Worm (Caenorhabditis elegans): ENCODE measurements around the gene ZK938.1.

Gene ZK938.1

DNA sequence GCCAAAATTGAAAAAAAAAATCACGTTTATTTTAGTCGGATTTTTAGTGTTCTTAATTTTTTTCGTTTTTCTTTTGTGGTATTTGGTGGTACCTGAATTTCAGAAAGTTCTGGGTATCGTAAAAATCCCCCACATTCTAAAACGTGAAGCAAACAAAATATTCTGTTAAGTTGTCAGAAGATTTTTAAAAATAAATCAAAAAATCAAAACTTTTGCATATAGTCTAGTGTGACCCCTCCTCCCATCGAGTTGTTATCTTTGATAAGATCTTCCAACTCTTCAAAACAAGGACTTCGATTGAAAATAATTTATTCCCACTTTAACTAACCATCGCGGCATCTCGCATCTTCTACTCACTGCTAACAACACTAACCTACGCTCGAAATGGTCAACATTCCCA is at the start of gene ZK938.1:
ZK938.1 (plus strand) TSS at position 301 of the 400 bp plus-strand sequence.
- TF ChIP-seq hif-1 (tag; optimal IDR thresholded peaks at IDR 0.05): no peak
- TF ChIP-seq ztf-11 (tag; optimal IDR thresholded peaks at IDR 0.05): no peak
- TF ChIP-seq T20F7.1 (GFP tag; optimal IDR thresholded peaks at IDR 0.05): no peak
- TF ChIP-seq snpc-4 (tag; optimal IDR thresholded peaks at IDR 0.05): no peak
- no peak for TF ChIP-seq lin-1 (GFP tag; IDR thresholded peaks at IDR 0.05)
- TF ChIP-seq mxl-2 (GFP tag; conservative IDR thresholded peaks at IDR 0.05): no peak
- TF ChIP-seq pha-4 (GFP tag; IDR thresholded peaks at IDR 0.05): no peak
- no peak for TF ChIP-seq pha-4 (tag; optimal IDR thresholded peaks at IDR 0.05)
- no peak for TF ChIP-seq mdl-1 (tag; optimal IDR thresholded peaks at IDR 0.05)
- TF ChIP-seq Y5F2A.4 (GFP tag; optimal IDR thresholded peaks at IDR 0.05): no peak
- TF ChIP-seq ceh-20 (GFP tag; IDR thresholded peaks at IDR 0.05): no peak
- no peak for TF ChIP-seq zip-11 (GFP tag; IDR thresholded peaks at IDR 0.05)
- no peak for TF ChIP-seq saeg-2 (GFP tag; IDR thresholded peaks at IDR 0.05)
- TF ChIP-seq ceh-28 (tag; optimal IDR thresholded peaks at IDR 0.05): no peak
- TF ChIP-seq dmd-9 (GFP tag; IDR thresholded peaks at IDR 0.05): no peak
- TF ChIP-seq F37D6.2 (tag; optimal IDR thresholded peaks at IDR 0.05): no peak
- no peak for TF ChIP-seq daf-19 (GFP tag; conservative IDR thresholded peaks at IDR 0.05)

DNA sequence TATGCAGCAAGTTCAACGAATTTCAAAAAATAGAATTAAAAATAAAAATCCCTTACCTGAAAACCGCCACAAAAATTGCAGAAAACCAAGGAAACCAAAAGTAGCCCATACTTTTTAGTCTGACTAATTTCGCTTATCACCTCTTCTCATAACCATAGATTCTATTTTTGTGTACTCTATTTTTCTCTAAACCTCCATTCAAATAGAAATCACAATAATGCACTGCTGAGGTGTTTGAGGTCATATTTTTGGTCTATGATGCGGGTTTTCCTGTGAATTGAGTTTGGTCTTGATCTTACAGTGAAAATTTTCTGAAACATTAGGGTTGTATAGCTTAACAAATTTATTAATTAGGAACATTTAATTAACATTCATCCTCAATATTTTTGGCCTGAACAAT is 47.4 kb upstream of the ZK938.1 start, which contains the start of gene cyp-13A1:
cyp-13A1 (minus strand) TSS at position 156 of the 400 bp plus-strand sequence.
- no peak for TF ChIP-seq F49E8.2 (tag; optimal IDR thresholded peaks at IDR 0.05; ENCODE audit: borderline replicate concordance)
- TF ChIP-seq lin-15B (tag; optimal IDR thresholded peaks at IDR 0.05): no peak
- no peak for TF ChIP-seq ceh-28 (tag; optimal IDR thresholded peaks at IDR 0.05)
- TF ChIP-seq D1046.2 (GFP tag; IDR thresholded peaks at IDR 0.05): no peak
- TF ChIP-seq pqm-1 (tag; optimal IDR thresholded peaks at IDR 0.05): peak; percentile 27
- no peak for TF ChIP-seq nhr-111 (GFP tag; optimal IDR thresholded peaks at IDR 0.05)
- no peak for TF ChIP-seq lim-7 (GFP tag; IDR thresholded peaks at IDR 0.05)
- peak; percentile 15 for TF ChIP-seq nhr-102 (tag; optimal IDR thresholded peaks at IDR 0.05)
- no peak for TF ChIP-seq zfp-3 (GFP tag; conservative IDR thresholded peaks at IDR 0.05)
- TF ChIP-seq snpc-4 (tag; optimal IDR thresholded peaks at IDR 0.05): no peak
- TF ChIP-seq mes-2 (tag; optimal IDR thresholded peaks at IDR 0.05; ENCODE audit: poor library complexity, severe bottlenecking): no peak
- peak; percentile 27 for TF ChIP-seq nhr-77 (tag; optimal IDR thresholded peaks at IDR 0.05)
- no peak for TF ChIP-seq mdt-29 (GFP tag; IDR thresholded peaks at IDR 0.05)
- peak in 1 of 2 experiments; percentile 87 for TF ChIP-seq unc-62 (GFP tag; optimal IDR thresholded peaks at IDR 0.05 in 1 of 2)
- no peak for TF ChIP-seq unc-62 (tag; optimal IDR thresholded peaks at IDR 0.05)
- TF ChIP-seq ceh-20 (GFP tag; IDR thresholded peaks at IDR 0.05): no peak
- peak; percentile 6 for TF ChIP-seq dve-1 (tag; optimal IDR thresholded peaks at IDR 0.05; ENCODE audit: insufficient read depth)
- no peak for TF ChIP-seq nhr-41 (GFP tag; IDR thresholded peaks at IDR 0.05)
- no peak for TF ChIP-seq daf-12 (tag; optimal IDR thresholded peaks at IDR 0.05)
- no peak for TF ChIP-seq Y48G9A.11 (GFP tag; IDR thresholded peaks at IDR 0.05)
- TF ChIP-seq nhr-28 (tag; optimal IDR thresholded peaks at IDR 0.05): peak; percentile 64
- no peak for TF ChIP-seq lin-1 (GFP tag; IDR thresholded peaks at IDR 0.05)
- no peak for TF ChIP-seq lin-39 (tag; optimal IDR thresholded peaks at IDR 0.05)
- no peak for TF ChIP-seq mdl-1 (tag; optimal IDR thresholded peaks at IDR 0.05)
- no peak for TF ChIP-seq ztf-7 (tag; optimal IDR thresholded peaks at IDR 0.05)
- no peak for TF ChIP-seq dpl-1 (GFP tag; optimal IDR thresholded peaks at IDR 0.05)
- peak; percentile 67; the same call in 1 of the 2 replicates for TF ChIP-seq dmd-6 (GFP tag; IDR thresholded peaks at IDR 0.05)

ce11 chrII:9782337-9782736 is 46.9 kb upstream of the ZK938.1 start, which contains the start of gene T10B9.14:
T10B9.14 (minus strand) TSS chrII:9782437.
- no peak for TF ChIP-seq unc-62 (GFP tag; optimal IDR thresholded peaks at IDR 0.05 in 1 of 2)
- TF ChIP-seq unc-62 (tag; optimal IDR thresholded peaks at IDR 0.05): no peak
- no peak for TF ChIP-seq spr-3 (GFP tag; optimal IDR thresholded peaks at IDR 0.05)
- no peak for TF ChIP-seq hmg-1.1 (GFP tag; IDR thresholded peaks at IDR 0.05)
- no peak for TF ChIP-seq Y5F2A.4 (GFP tag; optimal IDR thresholded peaks at IDR 0.05)
- no peak for TF ChIP-seq zip-11 (GFP tag; IDR thresholded peaks at IDR 0.05)
- no peak for TF ChIP-seq nhr-6 (tag; optimal IDR thresholded peaks at IDR 0.05)
- TF ChIP-seq skn-1 (tag; optimal IDR thresholded peaks at IDR 0.05): no peak
- TF ChIP-seq mxl-3 (GFP tag; optimal IDR thresholded peaks at IDR 0.05): no peak
- no peak for TF ChIP-seq zfp-3 (GFP tag; conservative IDR thresholded peaks at IDR 0.05)
- no peak for TF ChIP-seq ZK337.2 (GFP tag; IDR thresholded peaks at IDR 0.05)
- no peak for TF ChIP-seq D1046.2 (GFP tag; IDR thresholded peaks at IDR 0.05)
- TF ChIP-seq dve-1 (tag; optimal IDR thresholded peaks at IDR 0.05; ENCODE audit: insufficient read depth): no peak
- no peak for TF ChIP-seq nhr-42 (GFP tag; IDR thresholded peaks at IDR 0.05)
- TF ChIP-seq T26A8.4 (GFP tag; IDR thresholded peaks at IDR 0.05): no peak
- TF ChIP-seq Y75B8A.6 (GFP tag; IDR thresholded peaks at IDR 0.05): no peak

All from whole organism, L4 larva.